Worm (Caenorhabditis elegans) whole organism, midembryonic: Measurements from ENCODE around the gene dgn-1.

Experiments used
- flt-1 ChIP-seq: fragments of 200-800 bp; sonication (Bioruptor generic); IDR thresholded peaks from 2 replicates; pipeline ENCODE4 v1.3.6; 2022; ENCODE audit warnings: missing genetic modification characterization, missing compliant biosample characterization
- med-1 ChIP-seq: sonication (generic microtip); optimal IDR thresholded peaks from 2 replicates; lab custom pipeline; 2017; ENCODE audit warnings: missing genetic modification characterization, mild to moderate bottlenecking, missing compliant biosample characterization, antibody characterized with exemption, missing genetic modification reagents; ENCODE audit not compliant: insufficient read depth
- ztf-23 ChIP-seq: fragments of 200-800 bp; sonication (Bioruptor generic); IDR thresholded peaks from 2 replicates; pipeline ENCODE4 v1.3.6; 2022; ENCODE audit warnings: missing genetic modification reagents, missing genetic modification characterization, missing compliant biosample characterization
- ztf-29 ChIP-seq: fragments of 200-800 bp; sonication (Bioruptor generic); IDR thresholded peaks from 2 replicates; pipeline ENCODE4 v1.3.6; 2022; ENCODE audit warnings: missing genetic modification reagents, missing genetic modification characterization, missing compliant biosample characterization

ce11 chrX:10907418-10907817 is 21.4 kb downstream of the dgn-1 start:
- TF ChIP-seq flt-1 (GFP tag; lab: Robert Waterston, UW) (no peak), med-1 (GFP tag; lab: Kevin White, UChicago) (no peak), ztf-29 (GFP tag; lab: Robert Waterston, UW) (no peak), ztf-23 (GFP tag; lab: Robert Waterston, UW) (no peak)
